Fruit fly (Drosophila melanogaster) Kc167 (cell line): Measurements from ENCODE around the gene CG12206.

ENCODE experiments used
- Sin3A ChIP-seq: fragments of >200 bp; optimal IDR thresholded peaks from 2 replicates; lab custom pipeline; 2018; ENCODE audit warnings: missing external identifiers
- h ChIP-seq: fragments of >200 bp; optimal IDR thresholded peaks from 3 replicates; lab custom pipeline; 2018; ENCODE audit warnings: missing external identifiers
- psq ChIP-seq: fragments of >200 bp; optimal IDR thresholded peaks from 2 replicates; lab custom pipeline; 2017; ENCODE audit warnings: missing external identifiers

DNA sequence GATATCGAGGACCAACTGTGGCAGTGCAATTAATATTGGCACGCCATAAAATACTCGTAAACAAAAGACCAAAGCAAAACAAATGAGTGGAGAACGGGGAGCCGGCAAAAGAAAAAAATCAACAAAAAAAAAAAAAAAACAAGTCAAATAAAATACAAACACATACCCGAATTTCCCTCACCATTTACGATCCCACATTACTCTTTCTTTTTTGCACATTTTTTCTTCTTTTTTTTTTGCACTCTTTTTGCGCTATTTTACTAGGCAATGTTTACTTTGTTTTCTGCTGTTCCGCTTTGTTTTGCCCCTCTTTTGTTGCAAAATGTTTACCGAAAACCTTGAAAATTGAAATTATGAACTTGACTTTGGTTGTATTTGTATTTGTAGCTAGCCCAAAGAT lies 27.7 kb downstream of the CG12206 start:
- TF ChIP-seq psq (lab: Kevin White, UChicago), result no peak
- TF ChIP-seq h, result no peak
- TF ChIP-seq Sin3A, result no peak
